Worm (Caenorhabditis elegans) whole organism, L4/young adult: Measurements from ENCODE around the gene Y116F11B.14.
A peak's percentile ranks its signal among the peaks of the same experiment; 100 is the strongest.

Source experiments
- W03F9.2 ChIP-seq: fragments of 150-350 bp; optimal IDR thresholded peaks from 2 replicates; lab custom pipeline; 2014; ENCODE audit warnings: missing biosample characterization, missing genetic modification characterization
- dao-5 ChIP-seq: sonication (generic microtip); optimal IDR thresholded peaks from 2 replicates; lab custom pipeline; 2016; ENCODE audit warnings: missing genotype, missing genetic modification characterization, moderate library complexity, missing compliant biosample characterization
- him-1 ChIP-seq: sonication (generic microtip); optimal IDR thresholded peaks from 2 replicates; lab custom pipeline; 2016; ENCODE audit warnings: missing genotype, missing genetic modification reagents, missing genetic modification characterization, missing compliant biosample characterization

Y116F11B.14 gene

ce11 chrV:19899167-19899566, at the start of gene Y116F11B.14:
Y116F11B.14 (plus strand) TSS chrV:19899467.
- TF ChIP-seq W03F9.2 (tag; lab: Kevin White, UChicago) (no peak), dao-5 (tag; lab: Kevin White, UChicago) (no peak), him-1 (tag; lab: Kevin White, UChicago) (no peak)

- TF ChIP-seq W03F9.2 (tag; lab: Kevin White, UChicago) = no peak
- no peak for TF ChIP-seq him-1 (tag; lab: Kevin White, UChicago)
- no peak for TF ChIP-seq dao-5 (tag; lab: Kevin White, UChicago)
Measured at ce11 chrV:19853610-19854009, 45.7 kb upstream of the Y116F11B.14 start.

- TF ChIP-seq dao-5 (tag; lab: Kevin White, UChicago) (no peak), him-1 (tag; lab: Kevin White, UChicago) (no peak), W03F9.2 (tag; lab: Kevin White, UChicago) (no peak)
Measured at ce11 chrV:19856335-19856734, 42.9 kb upstream of the Y116F11B.14 start.

- TF ChIP-seq W03F9.2 (tag; lab: Kevin White, UChicago) = no peak
- TF ChIP-seq dao-5 (tag; lab: Kevin White, UChicago) = no peak
- TF ChIP-seq him-1 (tag; lab: Kevin White, UChicago) = no peak
Measured at ce11 chrV:19856933-19857332, 42.3 kb upstream of the Y116F11B.14 start.

- TF ChIP-seq him-1 (tag; lab: Kevin White, UChicago) = no peak
- TF ChIP-seq dao-5 (tag; lab: Kevin White, UChicago) = no peak
- TF ChIP-seq W03F9.2 (tag; lab: Kevin White, UChicago) = no peak
Measured at ce11 chrV:19857334-19857733, 41.9 kb upstream of the Y116F11B.14 start, which contains the start of gene Y116F11B.8. Y116F11B.8 (plus strand) TSS chrV:19857634.

- TF ChIP-seq dao-5 (tag; lab: Kevin White, UChicago) = no peak
- TF ChIP-seq him-1 (tag; lab: Kevin White, UChicago) = no peak
- no peak for TF ChIP-seq W03F9.2 (tag; lab: Kevin White, UChicago)
Measured at ce11 chrV:19860225-19860624, 39.0 kb upstream of the Y116F11B.14 start.

- TF ChIP-seq dao-5 (tag; lab: Kevin White, UChicago) = no peak
- no peak for TF ChIP-seq W03F9.2 (tag; lab: Kevin White, UChicago)
- no peak for TF ChIP-seq him-1 (tag; lab: Kevin White, UChicago)
Measured at ce11 chrV:19867883-19868282, 31.4 kb upstream of the Y116F11B.14 start, which contains the start of gene Y116F11B.9. Y116F11B.9 (minus strand) TSS chrV:19867983.

- no peak for TF ChIP-seq dao-5 (tag; lab: Kevin White, UChicago)
Measured at ce11 chrV:19882916-19883315, 16.4 kb upstream of the Y116F11B.14 start, which contains the start of gene Y116F11B.13. Y116F11B.13 (plus strand) TSS chrV:19883216.

ce11 chrV:19895250-19895649, 4.0 kb upstream of the Y116F11B.14 start, which contains the start of gene gly-4:
gly-4 (minus strand) TSS chrV:19895350.
- TF ChIP-seq dao-5 (tag; lab: Kevin White, UChicago) (no peak), him-1 (tag; lab: Kevin White, UChicago) (no peak), W03F9.2 (tag; lab: Kevin White, UChicago) (no peak)

ce11 chrV:19897557-19897956, 1.7 kb upstream of the Y116F11B.14 start:
- TF ChIP-seq dao-5 (tag; lab: Kevin White, UChicago) (no peak), W03F9.2 (tag; lab: Kevin White, UChicago) (peak; percentile 25)

- TF ChIP-seq dao-5 (tag; lab: Kevin White, UChicago) (no peak), W03F9.2 (tag; lab: Kevin White, UChicago) (no peak), him-1 (tag; lab: Kevin White, UChicago) (no peak)
Measured at ce11 chrV:19897982-19898381, 1.3 kb upstream of the Y116F11B.14 start.

ce11 chrV:19901826-19902225, 2.6 kb downstream of the Y116F11B.14 start:
- TF ChIP-seq him-1 (tag; lab: Kevin White, UChicago) (no peak), dao-5 (tag; lab: Kevin White, UChicago) (no peak), W03F9.2 (tag; lab: Kevin White, UChicago) (no peak)

ce11 chrV:19904790-19905189, 5.5 kb downstream of the Y116F11B.14 start:
- TF ChIP-seq dao-5 (tag; lab: Kevin White, UChicago) (no peak), him-1 (tag; lab: Kevin White, UChicago) (no peak), W03F9.2 (tag; lab: Kevin White, UChicago) (no peak)

- no peak for TF ChIP-seq him-1 (tag; lab: Kevin White, UChicago)
- TF ChIP-seq W03F9.2 (tag; lab: Kevin White, UChicago) = no peak
- no peak for TF ChIP-seq dao-5 (tag; lab: Kevin White, UChicago)
Measured at ce11 chrV:19905988-19906387, 6.7 kb downstream of the Y116F11B.14 start.
